Fruit fly (Drosophila melanogaster) whole organism, embryonic: ENCODE measurements around the gene CG32163.
A peak's percentile ranks its signal among the peaks of the same experiment; 100 is the strongest.

Experiments used
- BEAF-32 ChIP-seq: fragments of 200-800 bp; sonication (Bioruptor generic); optimal IDR thresholded peaks from 3 replicates; lab custom pipeline; 2017; ENCODE audit warnings: missing biosample characterization, missing genetic modification characterization, mild to moderate bottlenecking, moderate library complexity, missing genetic modification reagents
- CG10267 ChIP-seq: fragments of 200-800 bp; sonication (Bioruptor generic); optimal IDR thresholded peaks from 2 replicates; lab custom pipeline; 2018; ENCODE audit warnings: missing biosample characterization, mild to moderate bottlenecking, missing genetic modification characterization, moderate library complexity
- CG10543 ChIP-seq: fragments of 200-800 bp; sonication (Bioruptor generic); optimal IDR thresholded peaks from 3 replicates; lab custom pipeline; 2017; ENCODE audit warnings: missing biosample characterization, mild to moderate bottlenecking, missing genetic modification characterization, moderate library complexity
- CG11085 ChIP-seq: fragments of 200-800 bp; sonication (Bioruptor generic); IDR thresholded peaks from 2 replicates; pipeline ENCODE4 v1.3.6; 2022; ENCODE audit warnings: missing biosample characterization, missing genetic modification characterization
- CG14710 ChIP-seq: fragments of 200-800 bp; sonication (Bioruptor generic); optimal IDR thresholded peaks from 3 replicates; lab custom pipeline; 2019; ENCODE audit warnings: missing biosample characterization, mild to moderate bottlenecking, missing genetic modification characterization, moderate library complexity
- CG15514 ChIP-seq: fragments of 200-800 bp; sonication (Bioruptor generic); optimal IDR thresholded peaks from 3 replicates; lab custom pipeline; 2017; ENCODE audit warnings: missing biosample characterization, missing genetic modification characterization, mild to moderate bottlenecking, moderate library complexity, missing genetic modification reagents
- CG1603 ChIP-seq: fragments of 200-800 bp; sonication (Bioruptor generic); optimal IDR thresholded peaks from 2 replicates; lab custom pipeline; 2019; ENCODE audit warnings: missing biosample characterization, mild to moderate bottlenecking, missing genetic modification characterization, moderate library complexity
- CG17186 ChIP-seq: fragments of 200-800 bp; sonication (Bioruptor generic); optimal IDR thresholded peaks from 3 replicates; lab custom pipeline; 2017; ENCODE audit warnings: missing biosample characterization, missing genetic modification reagents, missing genetic modification characterization
- CG1792 ChIP-seq: fragments of 200-800 bp; sonication (Bioruptor generic); optimal IDR thresholded peaks from 2 replicates; lab custom pipeline; 2016; ENCODE audit warnings: missing biosample characterization, missing genetic modification characterization
- CG18262 ChIP-seq: fragments of 200-800 bp; optimal IDR thresholded peaks from 3 replicates; lab custom pipeline; 2019; ENCODE audit warnings: missing biosample characterization, mild to moderate bottlenecking, missing genetic modification characterization, moderate library complexity
- CG2116 ChIP-seq: fragments of 200-800 bp; sonication (Bioruptor generic); optimal IDR thresholded peaks from 3 replicates; lab custom pipeline; 2018; ENCODE audit warnings: missing biosample characterization, mild to moderate bottlenecking, missing genetic modification characterization
- CG30403 ChIP-seq: fragments of 200-800 bp; sonication (Bioruptor generic); optimal IDR thresholded peaks from 3 replicates; lab custom pipeline; 2016; ENCODE audit warnings: missing biosample characterization, missing genetic modification characterization
- CG32532 ChIP-seq: fragments of 200-800 bp; sonication (Bioruptor generic); IDR thresholded peaks from 2 replicates; pipeline ENCODE4 v1.3.6; 2022; ENCODE audit warnings: missing biosample characterization, missing genetic modification characterization
- CG34224 ChIP-seq: fragments of 200-800 bp; sonication (Bioruptor generic); IDR thresholded peaks from 3 replicates; pipeline ENCODE4 v1.3.6; 2022; ENCODE audit warnings: missing biosample characterization, missing genetic modification characterization; ENCODE audit not compliant: partially characterized antibody
- CG43689 ChIP-seq: fragments of 200-800 bp; sonication (Bioruptor generic); IDR thresholded peaks from 2 replicates; pipeline ENCODE4 v1.3.6; 2022; ENCODE audit warnings: missing biosample characterization, missing genetic modification characterization
- CG8281 ChIP-seq: fragments of 200-800 bp; sonication (Bioruptor generic); optimal IDR thresholded peaks from 2 replicates; lab custom pipeline; 2018; ENCODE audit warnings: missing biosample characterization, mild to moderate bottlenecking, missing genetic modification characterization, moderate library complexity
- CG8944 ChIP-seq: fragments of 200-800 bp; sonication (Bioruptor generic); optimal IDR thresholded peaks from 3 replicates; lab custom pipeline; 2016; ENCODE audit warnings: missing biosample characterization, missing genetic modification characterization
- CG9215 ChIP-seq: fragments of 200-800 bp; sonication (Bioruptor generic); IDR thresholded peaks from 2 replicates; pipeline ENCODE4 v1.3.6; 2022; ENCODE audit warnings: missing biosample characterization, missing genetic modification characterization
- CG9797 ChIP-seq: fragments of 200-800 bp; sonication (Bioruptor generic); optimal IDR thresholded peaks from 3 replicates; lab custom pipeline; 2018; ENCODE audit warnings: missing biosample characterization, mild to moderate bottlenecking, missing genetic modification characterization
- CG9876 ChIP-seq: fragments of 200-800 bp; sonication (Bioruptor generic); optimal IDR thresholded peaks from 2 replicates; lab custom pipeline; 2016; ENCODE audit warnings: missing biosample characterization, missing genetic modification characterization
- Elba2 ChIP-seq: fragments of 200-800 bp; sonication (Bioruptor generic); optimal IDR thresholded peaks from 3 replicates; lab custom pipeline; 2016; ENCODE audit warnings: missing biosample characterization, missing genetic modification characterization
- Ets97D ChIP-seq: fragments of 200-800 bp; sonication (Bioruptor generic); optimal IDR thresholded peaks from 3 replicates; lab custom pipeline; 2016; ENCODE audit warnings: missing biosample characterization, missing genetic modification characterization
- HLHmδ ChIP-seq: fragments of 200-800 bp; sonication (Bioruptor generic); optimal IDR thresholded peaks from 2 replicates; lab custom pipeline; 2018; ENCODE audit warnings: missing biosample characterization, mild to moderate bottlenecking, missing genetic modification characterization, moderate library complexity
- Hand ChIP-seq: fragments of 200-800 bp; sonication (Bioruptor generic); optimal IDR thresholded peaks from 2 replicates; lab custom pipeline; 2017; ENCODE audit warnings: mild to moderate bottlenecking, missing biosample characterization, missing genetic modification reagents, missing genetic modification characterization
- HmgZ ChIP-seq: fragments of 200-800 bp; sonication (Bioruptor generic); optimal IDR thresholded peaks from 2 replicates; lab custom pipeline; 2018; ENCODE audit warnings: missing biosample characterization, mild to moderate bottlenecking, missing genetic modification characterization
- Lhr ChIP-seq: fragments of 200-800 bp; sonication (Bioruptor generic); optimal IDR thresholded peaks from 3 replicates; lab custom pipeline; 2017; ENCODE audit warnings: mild to moderate bottlenecking, missing biosample characterization, missing genetic modification reagents, missing genetic modification characterization
- Med ChIP-seq: fragments of 200-800 bp; sonication (Bioruptor generic); peaks from one replicate; lab custom pipeline; 2016; ENCODE audit warnings: missing biosample characterization, missing genetic modification characterization, mild to moderate bottlenecking, inconsistent platforms, moderate library complexity
- Myb ChIP-seq: fragments of 200-800 bp; sonication (Bioruptor generic); optimal IDR thresholded peaks from 2 replicates; lab custom pipeline; 2016; ENCODE audit warnings: missing biosample characterization, missing genetic modification characterization
- Nf-YB ChIP-seq: fragments of 200-800 bp; sonication (Bioruptor generic); optimal IDR thresholded peaks from 3 replicates; lab custom pipeline; 2019; ENCODE audit warnings: missing biosample characterization, mild to moderate bottlenecking, missing genetic modification characterization, moderate library complexity
- Opbp ChIP-seq: fragments of 200-800 bp; sonication (Bioruptor generic); IDR thresholded peaks from 3 replicates; pipeline ENCODE4 v1.3.6; 2022; ENCODE audit warnings: missing biosample characterization, missing genetic modification characterization; ENCODE audit not compliant: partially characterized antibody
- Pdp1 ChIP-seq, 2 experiments: fragments of 200-800 bp; sonication (Bioruptor generic); optimal IDR thresholded peaks; 3 replicates each; lab custom pipeline; 2016; ENCODE audit warnings: missing biosample characterization in 2 of 2, missing genetic modification characterization in 2 of 2, mild to moderate bottlenecking in 1 of 2, moderate library complexity in 1 of 2
- Sry-δ ChIP-seq: fragments of 200-800 bp; sonication (Bioruptor generic); optimal IDR thresholded peaks from 2 replicates; lab custom pipeline; 2016; ENCODE audit warnings: missing biosample characterization, missing genetic modification characterization
- amos ChIP-seq: fragments of 200-800 bp; sonication (Bioruptor generic); IDR thresholded peaks from 2 replicates; pipeline ENCODE4 v1.3.6; 2022; ENCODE audit warnings: missing biosample characterization, missing genetic modification characterization; ENCODE audit not compliant: partially characterized antibody
- bbx ChIP-seq: fragments of 200-800 bp; sonication (Bioruptor generic); IDR thresholded peaks from 2 replicates; pipeline ENCODE4 v1.3.6; 2022; ENCODE audit warnings: missing biosample characterization, missing genetic modification characterization; ENCODE audit not compliant: partially characterized antibody
- cas ChIP-seq: fragments of 200-800 bp; sonication (Bioruptor generic); IDR thresholded peaks from 2 replicates; pipeline ENCODE4 v1.3.6; 2022; ENCODE audit warnings: missing biosample characterization, missing genetic modification characterization
- cato ChIP-seq: fragments of 200-800 bp; sonication (Bioruptor generic); optimal IDR thresholded peaks from 2 replicates; lab custom pipeline; 2016; ENCODE audit warnings: missing biosample characterization, missing genetic modification characterization, borderline replicate concordance
- crol ChIP-seq: fragments of 200-800 bp; sonication (Bioruptor generic); IDR thresholded peaks from 2 replicates; pipeline ENCODE4 v1.3.6; 2022; ENCODE audit warnings: missing biosample characterization, missing genetic modification characterization
- cwo ChIP-seq: fragments of 200-800 bp; sonication (Bioruptor generic); optimal IDR thresholded peaks from 3 replicates; lab custom pipeline; 2017; ENCODE audit warnings: missing biosample characterization, missing genetic modification characterization, mild to moderate bottlenecking, moderate library complexity, missing genetic modification reagents
- dm ChIP-seq: fragments of 200-800 bp; sonication (Bioruptor generic); optimal IDR thresholded peaks from 3 replicates; lab custom pipeline; 2016; ENCODE audit warnings: missing biosample characterization, missing genetic modification characterization
- eve ChIP-seq, 2 experiments: fragments of >200 bp; optimal IDR thresholded peaks; 2 replicates each; lab custom pipeline; 2017; ENCODE audit warnings: missing biosample characterization in 2 of 2, missing genetic modification characterization in 2 of 2
- gcm2 ChIP-seq: fragments of 200-800 bp; sonication (Bioruptor generic); optimal IDR thresholded peaks from 2 replicates; lab custom pipeline; 2016; ENCODE audit warnings: missing biosample characterization, missing genetic modification characterization
- hth ChIP-seq: fragments of >200 bp; optimal IDR thresholded peaks from 2 replicates; lab custom pipeline; 2017; ENCODE audit warnings: inconsistent platforms
- nmo ChIP-seq: fragments of 200-800 bp; sonication (Bioruptor generic); optimal IDR thresholded peaks from 2 replicates; lab custom pipeline; 2018; ENCODE audit warnings: missing biosample characterization, mild to moderate bottlenecking, missing genetic modification characterization, moderate library complexity
- nom ChIP-seq: fragments of 200-800 bp; sonication (Bioruptor generic); optimal IDR thresholded peaks from 2 replicates; lab custom pipeline; 2017; ENCODE audit warnings: missing biosample characterization, missing genetic modification characterization, mild to moderate bottlenecking, moderate library complexity, missing genetic modification reagents
- phol ChIP-seq: fragments of 200-800 bp; sonication (Bioruptor generic); optimal IDR thresholded peaks from 3 replicates; lab custom pipeline; 2018; ENCODE audit warnings: missing biosample characterization, mild to moderate bottlenecking, missing genetic modification characterization, moderate library complexity
- sens ChIP-seq: fragments of 200-800 bp; sonication (Bioruptor generic); peaks from one replicate; lab custom pipeline; 2016; ENCODE audit warnings: missing biosample characterization, missing genetic modification characterization
- sisA ChIP-seq: fragments of 200-800 bp; sonication (Bioruptor generic); IDR thresholded peaks from 2 replicates; pipeline ENCODE4 v1.3.6; 2022; ENCODE audit warnings: missing biosample characterization, missing genetic modification characterization
- trem ChIP-seq: fragments of 200-800 bp; optimal IDR thresholded peaks from 3 replicates; lab custom pipeline; 2019; ENCODE audit warnings: missing biosample characterization, mild to moderate bottlenecking, missing genetic modification characterization, moderate library complexity
- unc-4 ChIP-seq: fragments of 200-800 bp; sonication (Bioruptor generic); IDR thresholded peaks from 2 replicates; pipeline ENCODE4 v1.3.6; 2022; ENCODE audit warnings: missing biosample characterization, missing genetic modification characterization; ENCODE audit not compliant: partially characterized antibody
- zen ChIP-seq: fragments of 200-800 bp; sonication (Bioruptor generic); optimal IDR thresholded peaks from 3 replicates; lab custom pipeline; 2018; ENCODE audit warnings: missing biosample characterization, mild to moderate bottlenecking, missing genetic modification characterization, moderate library complexity

The CG32163 gene

DNA sequence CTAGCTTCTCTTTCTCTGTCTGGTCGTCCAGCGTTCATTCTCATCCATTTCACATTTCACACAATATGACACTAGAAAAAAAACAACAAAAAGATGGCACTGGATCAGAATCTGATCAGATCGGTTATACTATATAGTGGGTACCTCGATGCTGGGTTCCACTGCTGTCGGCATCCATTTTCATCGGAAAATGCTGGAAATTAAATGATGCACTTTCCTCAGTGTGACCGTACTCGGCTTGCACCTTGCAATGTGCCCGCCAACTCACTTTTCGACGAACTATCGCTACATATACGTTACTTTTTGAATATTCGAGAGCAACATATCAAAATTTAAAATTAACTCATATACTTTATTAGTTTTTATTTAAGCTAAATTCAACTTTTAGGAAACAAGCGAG, 3.9 kb downstream of the CG32163 start, which contains the start of gene tra:
Gene tra, minus strand, starts transcription at position 191 of the 400 bp plus-strand sequence.
- TF ChIP-seq Elba2 (GFP tag; lab: Kevin White, UChicago) (peak; percentile 73), cwo (GFP tag; lab: Kevin White, UChicago) (no peak), sens (GFP tag; lab: Kevin White, UChicago) (peak; percentile 72), CG9797 (GFP tag; lab: Kevin White, UChicago) (peak; percentile 91), crol (no peak), Sry-δ (GFP tag; lab: Kevin White, UChicago) (peak; percentile 67), dm (GFP tag; lab: Kevin White, UChicago) (peak; percentile 17), nom (GFP tag; lab: Kevin White, UChicago) (peak; percentile 36), CG30403 (GFP tag; lab: Kevin White, UChicago) (no peak), CG8281 (tag; lab: Kevin White, UChicago) (no peak), cas (GFP tag; lab: Robert Waterston, UW) (no peak), trem (peak; percentile 65), CG14710 (peak; percentile 66), CG9876 (GFP tag; lab: Kevin White, UChicago) (no peak), CG1792 (GFP tag; lab: Kevin White, UChicago) (no peak), Hand (no peak), BEAF-32 (GFP tag; lab: Kevin White, UChicago) (peak; percentile 75), unc-4 (GFP tag; lab: Robert Waterston, UW) (peak; percentile 68), CG10543 (GFP tag; lab: Kevin White, UChicago) (no peak), Lhr (GFP tag; lab: Kevin White, UChicago) (no peak), phol (tag; lab: Kevin White, UChicago) (peak; percentile 73), CG32532 (GFP tag; lab: Robert Waterston, UW) (no peak), CG10267 (tag; lab: Kevin White, UChicago) (peak; percentile 45), hth (no peak), Opbp (GFP tag; lab: Robert Waterston, UW) (peak; percentile 83), HLHmδ (peak; percentile 1), sisA (GFP tag; lab: Robert Waterston, UW) (no peak), Nf-YB (no peak), cato (GFP tag; lab: Kevin White, UChicago) (no peak), Med (GFP tag; lab: Kevin White, UChicago) (no peak), CG18262 (tag; lab: Kevin White, UChicago) (no peak), CG11085 (GFP tag; lab: Robert Waterston, UW) (no peak), CG1603 (tag; lab: Kevin White, UChicago) (peak; percentile 71), bbx (GFP tag; lab: Robert Waterston, UW) (peak; percentile 66), CG2116 (peak; percentile 60), Pdp1 (GFP tag; optimal IDR thresholded peaks at IDR 0.05; lab: Kevin White, UChicago) (no peak), CG9215 (GFP tag; lab: Robert Waterston, UW) (no peak), CG15514 (GFP tag; lab: Kevin White, UChicago) (peak; percentile 42), amos (GFP tag; lab: Robert Waterston, UW) (peak; percentile 61), nmo (GFP tag; lab: Kevin White, UChicago) (peak; percentile 12), gcm2 (no peak), CG17186 (GFP tag; lab: Kevin White, UChicago) (peak; percentile 31), CG8944 (GFP tag; lab: Kevin White, UChicago) (no peak), Ets97D (GFP tag; lab: Kevin White, UChicago) (peak; percentile 33), Myb (peak; percentile 96), HmgZ (tag; lab: Kevin White, UChicago) (peak; percentile 11), eve (GFP tag; optimal IDR thresholded peaks at IDR 0.05; lab: Kevin White, UChicago) (no peak), zen (tag; lab: Kevin White, UChicago) (peak; percentile 27), CG34224 (GFP tag; lab: Robert Waterston, UW) (peak; percentile 36; the same call in 1 of the 3 replicates), CG43689 (GFP tag; lab: Robert Waterston, UW) (no peak)
